Worm (Caenorhabditis elegans) whole organism, L3 larva: Measurements from ENCODE around the gene mcm-6.

Source experiments
- ceh-82 ChIP-seq: fragments of 150-350 bp; optimal IDR thresholded peaks from 2 replicates; lab custom pipeline; 2014; ENCODE audit warnings: missing biosample characterization, missing genetic modification characterization
- fkh-10 ChIP-seq: sonication (generic microtip); optimal IDR thresholded peaks from 2 replicates; lab custom pipeline; 2017; ENCODE audit warnings: missing biosample characterization, missing genetic modification reagents, missing genetic modification characterization
- ztf-4 ChIP-seq: fragments of 150-350 bp; optimal IDR thresholded peaks from 2 replicates; lab custom pipeline; 2014; ENCODE audit warnings: missing biosample characterization, missing genetic modification characterization

ce11 chrIII:9823748-9824147 is 29.6 kb downstream of the mcm-6 start:
- TF ChIP-seq ztf-4 (tag; lab: Kevin White, UChicago) (no peak), ceh-82 (no peak), fkh-10 (GFP tag; lab: Kevin White, UChicago) (no peak)
